Worm (Caenorhabditis elegans) whole organism, early embryonic: ENCODE results near the gene C03G5.14.

ENCODE experiments used
- B0310.2 ChIP-seq: sonication (generic microtip); optimal IDR thresholded peaks from 2 replicates; lab custom pipeline; 2016; ENCODE audit warnings: mild to moderate bottlenecking, missing genetic modification characterization, missing compliant biosample characterization
- F13C5.2 ChIP-seq: sonication (generic microtip); optimal IDR thresholded peaks from 2 replicates; lab custom pipeline; 2017; ENCODE audit warnings: mild to moderate bottlenecking, missing genetic modification characterization, inconsistent platforms, missing compliant biosample characterization
- aly-1 ChIP-seq: sonication (generic microtip); optimal IDR thresholded peaks from 2 replicates; lab custom pipeline; 2016; ENCODE audit warnings: missing genetic modification characterization, missing compliant biosample characterization
- ama-1 ChIP-seq: fragments of 150-350 bp; optimal IDR thresholded peaks from 2 replicates; lab custom pipeline; 2014
- ceh-13 ChIP-seq: fragments of 200-800 bp; sonication (Bioruptor generic); optimal IDR thresholded peaks from 2 replicates; lab custom pipeline; 2018; ENCODE audit warnings: mild to moderate bottlenecking, missing genetic modification characterization, missing compliant biosample characterization
- ceh-36 ChIP-seq: sonication (generic microtip); optimal IDR thresholded peaks from 2 replicates; lab custom pipeline; 2016; ENCODE audit warnings: missing genetic modification characterization, inconsistent platforms, missing compliant biosample characterization
- ets-7 ChIP-seq: sonication (generic microtip); optimal IDR thresholded peaks from 2 replicates; lab custom pipeline; 2016; ENCODE audit warnings: missing genotype, missing genetic modification characterization, missing compliant biosample characterization
- flt-1 ChIP-seq: fragments of 200-800 bp; sonication (Bioruptor generic); IDR thresholded peaks from 2 replicates; pipeline ENCODE4 v1.3.6; 2022; ENCODE audit warnings: missing genetic modification characterization, missing compliant biosample characterization
- hmbx-1 ChIP-seq: sonication (generic microtip); optimal IDR thresholded peaks from 2 replicates; lab custom pipeline; 2016; ENCODE audit warnings: mild to moderate bottlenecking, missing genetic modification characterization, missing compliant biosample characterization
- hmg-4 ChIP-seq: fragments of 200-800 bp; sonication (Bioruptor generic); optimal IDR thresholded peaks from 2 replicates; lab custom pipeline; 2018; ENCODE audit warnings: mild to moderate bottlenecking, missing genetic modification characterization, missing compliant biosample characterization
- hnd-1 ChIP-seq: sonication (generic microtip); optimal IDR thresholded peaks from 2 replicates; lab custom pipeline; 2016; ENCODE audit warnings: missing genetic modification characterization, missing compliant biosample characterization
- pes-1 ChIP-seq: fragments of 200-800 bp; sonication (Bioruptor generic); IDR thresholded peaks from 2 replicates; pipeline ENCODE4 v1.3.6; 2022; ENCODE audit warnings: missing genetic modification reagents, missing genetic modification characterization, missing compliant biosample characterization
- scrt-1 ChIP-seq: fragments of 200-800 bp; sonication (Bioruptor generic); IDR thresholded peaks from 2 replicates; pipeline ENCODE4 v1.3.6; 2022; ENCODE audit warnings: missing genetic modification characterization, missing compliant biosample characterization
- sea-1 ChIP-seq: fragments of 200-800 bp; sonication (Bioruptor generic); conservative IDR thresholded peaks from 2 replicates; pipeline ENCODE4 v1.3.6; 2022; ENCODE audit warnings: missing genetic modification characterization, missing compliant biosample characterization
- tbx-11 ChIP-seq: fragments of 200-800 bp; sonication (Bioruptor generic); IDR thresholded peaks from 2 replicates; pipeline ENCODE4 v1.3.6; 2022; ENCODE audit warnings: missing genetic modification characterization, missing compliant biosample characterization
- tbx-37 ChIP-seq: fragments of 200-800 bp; sonication (Bioruptor generic); conservative IDR thresholded peaks from 2 replicates; pipeline ENCODE4 v1.3.6; 2022; ENCODE audit warnings: missing genetic modification reagents, missing genetic modification characterization, missing compliant biosample characterization
- tra-4 ChIP-seq: sonication (generic microtip); optimal IDR thresholded peaks from 2 replicates; lab custom pipeline; 2017; ENCODE audit warnings: missing genetic modification characterization, missing compliant biosample characterization

The C03G5.14 gene

DNA sequence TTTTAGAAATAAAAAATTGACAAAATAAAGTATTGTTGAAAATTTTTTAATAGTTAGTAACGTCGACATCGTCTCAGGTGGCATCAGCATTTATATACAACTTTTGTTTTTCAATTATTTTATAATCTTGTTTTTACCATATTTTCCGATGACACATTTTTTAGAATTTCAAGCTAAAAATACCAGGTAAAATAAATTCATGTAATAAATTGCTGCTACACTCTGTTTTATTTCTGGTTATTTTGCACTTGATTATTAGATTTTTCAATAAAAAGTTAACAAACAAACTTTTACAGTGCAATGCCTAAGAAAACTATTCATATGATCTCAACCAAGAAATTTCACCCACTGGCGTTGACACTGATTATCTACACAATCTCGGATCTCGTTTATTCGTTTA, at the start of gene C03G5.14:
C03G5.14 (plus strand) TSS at position 301 of the 400 bp plus-strand sequence.
- no peak for TF ChIP-seq tbx-37 (GFP tag; lab: Robert Waterston, UW)
- no peak for TF ChIP-seq hmbx-1
- TF ChIP-seq pes-1, result no peak
- no peak for TF ChIP-seq tra-4 (tag; lab: Kevin White, UChicago)
- TF ChIP-seq ceh-36 (tag; lab: Kevin White, UChicago), result no peak
- TF ChIP-seq ets-7 (tag; lab: Kevin White, UChicago), result no peak
- no peak for TF ChIP-seq sea-1 (GFP tag; lab: Robert Waterston, UW)
- TF ChIP-seq hnd-1 (tag; lab: Kevin White, UChicago), result no peak
- TF ChIP-seq aly-1, result no peak

- TF ChIP-seq sea-1 (GFP tag; lab: Robert Waterston, UW) (no peak), scrt-1 (GFP tag; lab: Robert Waterston, UW) (no peak), hnd-1 (tag; lab: Kevin White, UChicago) (no peak), flt-1 (no peak), pes-1 (no peak), hmbx-1 (no peak), aly-1 (no peak), tbx-37 (GFP tag; lab: Robert Waterston, UW) (no peak), ceh-13 (no peak), hmg-4 (GFP tag; lab: Kevin White, UChicago) (no peak), tbx-11 (GFP tag; lab: Robert Waterston, UW) (no peak), ets-7 (tag; lab: Kevin White, UChicago) (no peak)
These were observed 48.2 kb upstream of the C03G5.14 start for ce11 chrX:8473468-8473867.

ce11 chrX:8475142-8475541, 46.6 kb upstream of the C03G5.14 start:
- TF ChIP-seq ama-1 (lab: Kevin White, UChicago) (no peak), hmg-4 (GFP tag; lab: Kevin White, UChicago) (no peak), B0310.2 (no peak), scrt-1 (GFP tag; lab: Robert Waterston, UW) (no peak)

- TF ChIP-seq ets-7 (tag; lab: Kevin White, UChicago) (no peak), tbx-37 (GFP tag; lab: Robert Waterston, UW) (no peak), hmg-4 (GFP tag; lab: Kevin White, UChicago) (no peak), ama-1 (lab: Kevin White, UChicago) (no peak), hnd-1 (tag; lab: Kevin White, UChicago) (no peak), B0310.2 (no peak), tra-4 (tag; lab: Kevin White, UChicago) (no peak), ceh-13 (no peak), aly-1 (no peak), ceh-36 (tag; lab: Kevin White, UChicago) (no peak), scrt-1 (GFP tag; lab: Robert Waterston, UW) (no peak), F13C5.2 (tag; lab: Kevin White, UChicago) (no peak), sea-1 (GFP tag; lab: Robert Waterston, UW) (no peak), hmbx-1 (no peak), pes-1 (no peak)
These were observed 45.9 kb upstream of the C03G5.14 start, which contains the start of gene nhr-14 for ce11 chrX:8475759-8476228. nhr-14 (minus strand) TSS chrX:8476178.

DNA sequence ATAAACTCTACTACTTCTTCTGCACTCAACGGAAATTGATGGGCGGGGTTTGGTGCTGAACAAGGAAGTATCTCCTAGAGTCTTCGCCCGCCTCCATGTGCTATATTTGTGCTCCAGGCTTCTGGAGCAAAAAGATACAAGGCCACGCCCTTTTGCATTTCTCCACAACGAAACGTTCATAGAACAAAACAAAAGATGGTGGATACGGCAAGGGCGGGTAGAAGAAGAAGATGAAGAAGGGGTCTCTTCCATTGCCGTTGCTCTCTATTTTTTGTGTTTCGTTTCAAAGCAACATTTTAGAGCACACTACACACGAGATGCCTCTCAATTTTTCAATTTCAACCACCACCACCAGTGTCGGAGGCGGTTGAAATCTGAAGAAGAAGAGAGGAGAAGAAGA, 45.4 kb upstream of the C03G5.14 start:
- TF ChIP-seq aly-1, result no peak
- TF ChIP-seq scrt-1 (GFP tag; lab: Robert Waterston, UW), result no peak

- TF ChIP-seq tbx-11 (GFP tag; lab: Robert Waterston, UW), result no peak
- no peak for TF ChIP-seq ets-7 (tag; lab: Kevin White, UChicago)
- TF ChIP-seq B0310.2, result no peak
- TF ChIP-seq tra-4 (tag; lab: Kevin White, UChicago), result no peak
- no peak for TF ChIP-seq hmbx-1
- TF ChIP-seq scrt-1 (GFP tag; lab: Robert Waterston, UW), result no peak
These were observed 44.5 kb upstream of the C03G5.14 start for ce11 chrX:8477048-8477806.

DNA sequence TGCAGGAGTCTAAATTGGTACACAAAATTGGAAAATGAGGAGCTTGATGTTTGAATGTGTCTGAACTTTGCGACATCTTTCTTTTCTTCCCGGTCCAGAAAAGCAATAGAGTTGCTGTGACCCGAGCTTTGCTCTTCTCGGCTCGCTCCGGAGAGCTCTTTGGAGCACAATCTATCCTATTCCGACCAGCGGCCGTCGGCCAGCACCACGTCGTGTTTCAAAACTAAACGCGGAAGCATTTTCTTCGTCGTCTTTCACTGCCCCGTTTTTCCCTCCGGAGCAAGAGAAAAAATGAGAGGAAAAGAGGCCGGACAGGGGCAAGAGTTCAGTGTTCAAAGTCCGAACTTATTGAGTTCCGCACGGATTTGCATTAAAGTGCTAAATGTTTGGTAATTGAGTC, 42.7 kb upstream of the C03G5.14 start:
- no peak for TF ChIP-seq F13C5.2 (tag; lab: Kevin White, UChicago)

DNA sequence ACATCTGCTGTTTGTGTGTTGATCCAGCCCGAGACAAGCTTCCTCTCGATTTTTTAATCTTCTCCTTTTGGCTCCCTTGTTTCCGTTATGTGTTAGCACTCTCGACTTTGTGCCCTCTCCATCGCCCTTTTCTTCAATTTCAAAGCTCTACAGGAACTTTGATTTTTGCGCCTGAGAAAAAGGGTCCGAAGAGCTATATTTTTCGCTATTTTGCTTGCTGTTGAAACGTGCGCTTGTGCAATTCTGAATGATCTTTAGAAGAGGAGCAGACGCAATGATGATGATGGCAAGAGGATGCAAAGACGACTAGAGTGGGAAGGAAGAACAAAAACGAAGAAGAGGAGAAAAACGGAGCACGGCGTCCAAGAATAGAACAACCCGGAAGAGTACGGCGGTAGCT, 40.0 kb upstream of the C03G5.14 start:
- TF ChIP-seq tbx-37 (GFP tag; lab: Robert Waterston, UW), result no peak
- TF ChIP-seq hmg-4 (GFP tag; lab: Kevin White, UChicago), result no peak
- TF ChIP-seq sea-1 (GFP tag; lab: Robert Waterston, UW), result no peak
- no peak for TF ChIP-seq aly-1
- no peak for TF ChIP-seq ceh-36 (tag; lab: Kevin White, UChicago)
- TF ChIP-seq scrt-1 (GFP tag; lab: Robert Waterston, UW), result no peak
- no peak for TF ChIP-seq flt-1
- TF ChIP-seq tbx-11 (GFP tag; lab: Robert Waterston, UW), result no peak
- TF ChIP-seq ceh-13, result no peak

DNA sequence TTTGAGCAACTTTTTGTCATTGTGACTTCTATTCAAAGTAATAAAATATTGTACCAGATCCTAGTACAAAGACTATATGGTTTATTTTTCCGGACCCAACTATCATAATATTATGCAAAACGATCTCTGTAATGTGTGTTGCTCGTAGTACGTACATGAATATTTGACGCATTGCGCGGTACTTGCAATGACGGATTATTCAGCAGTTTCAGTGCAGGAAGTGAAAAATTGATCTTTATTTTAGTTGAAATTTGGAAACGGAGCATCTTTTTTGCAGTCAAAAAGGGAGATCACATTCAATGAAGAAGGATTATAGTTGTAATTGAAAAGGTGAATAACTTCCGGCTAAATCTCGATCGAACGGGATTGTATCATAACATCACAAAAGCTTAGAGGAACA, 37.8 kb upstream of the C03G5.14 start:
- TF ChIP-seq ceh-13 (no peak), pes-1 (no peak), tbx-11 (GFP tag; lab: Robert Waterston, UW) (no peak), hmbx-1 (no peak), B0310.2 (no peak)
